Worm (Caenorhabditis elegans) whole organism, early embryonic: Measurements from ENCODE around the gene nhr-183.

Experiments used
- B0310.2 ChIP-seq: sonication (generic microtip); optimal IDR thresholded peaks from 2 replicates; lab custom pipeline; 2016; ENCODE audit warnings: mild to moderate bottlenecking, missing genetic modification characterization, missing compliant biosample characterization
- F13C5.2 ChIP-seq: sonication (generic microtip); optimal IDR thresholded peaks from 2 replicates; lab custom pipeline; 2017; ENCODE audit warnings: mild to moderate bottlenecking, missing genetic modification characterization, inconsistent platforms, missing compliant biosample characterization
- aly-1 ChIP-seq: sonication (generic microtip); optimal IDR thresholded peaks from 2 replicates; lab custom pipeline; 2016; ENCODE audit warnings: missing genetic modification characterization, missing compliant biosample characterization
- ama-1 ChIP-seq: fragments of 150-350 bp; optimal IDR thresholded peaks from 2 replicates; lab custom pipeline; 2014
- ets-7 ChIP-seq: sonication (generic microtip); optimal IDR thresholded peaks from 2 replicates; lab custom pipeline; 2016; ENCODE audit warnings: missing genotype, missing genetic modification characterization, missing compliant biosample characterization
- flt-1 ChIP-seq: fragments of 200-800 bp; sonication (Bioruptor generic); IDR thresholded peaks from 2 replicates; pipeline ENCODE4 v1.3.6; 2022; ENCODE audit warnings: missing genetic modification characterization, missing compliant biosample characterization
- hmbx-1 ChIP-seq: sonication (generic microtip); optimal IDR thresholded peaks from 2 replicates; lab custom pipeline; 2016; ENCODE audit warnings: mild to moderate bottlenecking, missing genetic modification characterization, missing compliant biosample characterization
- hnd-1 ChIP-seq: sonication (generic microtip); optimal IDR thresholded peaks from 2 replicates; lab custom pipeline; 2016; ENCODE audit warnings: missing genetic modification characterization, missing compliant biosample characterization
- scrt-1 ChIP-seq: fragments of 200-800 bp; sonication (Bioruptor generic); IDR thresholded peaks from 2 replicates; pipeline ENCODE4 v1.3.6; 2022; ENCODE audit warnings: missing genetic modification characterization, missing compliant biosample characterization
- sea-1 ChIP-seq: fragments of 200-800 bp; sonication (Bioruptor generic); conservative IDR thresholded peaks from 2 replicates; pipeline ENCODE4 v1.3.6; 2022; ENCODE audit warnings: missing genetic modification characterization, missing compliant biosample characterization
- tbx-11 ChIP-seq: fragments of 200-800 bp; sonication (Bioruptor generic); IDR thresholded peaks from 2 replicates; pipeline ENCODE4 v1.3.6; 2022; ENCODE audit warnings: missing genetic modification characterization, missing compliant biosample characterization
- tbx-37 ChIP-seq: fragments of 200-800 bp; sonication (Bioruptor generic); conservative IDR thresholded peaks from 2 replicates; pipeline ENCODE4 v1.3.6; 2022; ENCODE audit warnings: missing genetic modification reagents, missing genetic modification characterization, missing compliant biosample characterization
- tra-4 ChIP-seq: sonication (generic microtip); optimal IDR thresholded peaks from 2 replicates; lab custom pipeline; 2017; ENCODE audit warnings: missing genetic modification characterization, missing compliant biosample characterization

ce11 chrV:2218803-2219202 is 45.6 kb downstream of the nhr-183 start, which contains the start of gene nhr-56:
- no peak for TF ChIP-seq F13C5.2
- no peak for TF ChIP-seq ama-1 (lab: Kevin White, UChicago)
- no peak for TF ChIP-seq flt-1 (GFP tag; lab: Robert Waterston, UW)
- no peak for TF ChIP-seq scrt-1 (GFP tag; lab: Robert Waterston, UW)
- no peak for TF ChIP-seq hmbx-1 (tag; lab: Kevin White, UChicago)
- no peak for TF ChIP-seq tbx-37 (GFP tag; lab: Robert Waterston, UW)
- TF ChIP-seq B0310.2 = no peak
- TF ChIP-seq ets-7 = no peak
- no peak for TF ChIP-seq tbx-11
- TF ChIP-seq tra-4 (tag; lab: Kevin White, UChicago) = no peak
- no peak for TF ChIP-seq hnd-1 (tag; lab: Kevin White, UChicago)
- no peak for TF ChIP-seq sea-1 (GFP tag; lab: Robert Waterston, UW)
- TF ChIP-seq aly-1 (tag; lab: Kevin White, UChicago) = no peak
